Worm (Caenorhabditis elegans) whole organism, L4/young adult: ENCODE results near the gene col-156.

Experiments
- W03F9.2 ChIP-seq: fragments of 150-350 bp; optimal IDR thresholded peaks from 2 replicates; lab custom pipeline; 2014; ENCODE audit warnings: missing biosample characterization, missing genetic modification characterization
- dao-5 ChIP-seq: sonication (generic microtip); optimal IDR thresholded peaks from 2 replicates; lab custom pipeline; 2016; ENCODE audit warnings: missing genotype, missing genetic modification characterization, moderate library complexity, missing compliant biosample characterization
- him-1 ChIP-seq: sonication (generic microtip); optimal IDR thresholded peaks from 2 replicates; lab custom pipeline; 2016; ENCODE audit warnings: missing genotype, missing genetic modification reagents, missing genetic modification characterization, missing compliant biosample characterization

col-156 gene

DNA sequence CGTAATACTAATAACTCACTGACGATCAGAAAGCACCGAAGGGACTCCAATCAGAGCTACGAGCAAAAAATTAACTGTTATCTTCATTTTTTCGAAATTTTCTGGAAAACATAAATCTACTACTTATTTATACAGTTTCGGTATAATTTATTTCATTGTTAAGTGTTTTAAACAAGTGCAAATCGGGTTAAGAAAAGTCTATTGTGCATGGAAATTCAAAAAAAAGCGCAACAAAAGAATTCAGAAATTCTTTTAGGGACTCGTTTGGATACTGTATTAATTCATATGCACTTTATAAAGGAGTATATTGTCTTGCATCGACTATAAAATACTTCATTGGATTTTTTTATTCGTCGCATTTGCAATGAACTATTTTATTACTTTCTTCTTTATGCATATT, 22.1 kb upstream of the col-156 start, which contains the start of the genes nas-20 and nas-21:
nas-20 (minus strand) TSS at position 101 of the 400 bp plus-strand sequence.
nas-21 (plus strand) TSS at position 356 of the 400 bp plus-strand sequence.
- TF ChIP-seq W03F9.2 (tag; lab: Kevin White, UChicago) (no peak), him-1 (tag; lab: Kevin White, UChicago) (no peak), dao-5 (no peak)

DNA sequence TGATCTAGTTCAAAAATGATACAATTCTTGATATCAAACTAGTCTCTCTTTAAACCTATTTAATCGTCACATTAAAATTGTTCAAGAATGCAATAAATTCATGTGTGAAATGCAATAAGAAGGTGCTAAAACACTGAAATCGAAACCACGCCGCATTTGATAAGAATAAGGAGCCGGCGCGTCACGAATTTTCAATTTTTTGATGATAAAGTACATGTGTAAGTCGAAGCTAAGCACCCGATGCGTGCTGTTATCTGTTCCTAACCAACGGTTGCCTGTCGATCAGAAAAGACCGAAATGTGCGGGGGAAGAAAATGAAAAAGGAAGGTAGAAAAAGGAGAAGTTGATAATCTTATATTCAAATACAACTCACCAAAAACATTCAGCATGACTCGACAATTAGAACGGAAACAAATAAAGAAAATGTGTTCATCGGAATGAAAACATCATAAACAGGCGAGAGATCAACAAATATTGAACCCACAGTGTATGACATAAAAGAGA, 20.1 kb upstream of the col-156 start, which contains the start of gene aat-6:
aat-6 (minus strand) TSS at position 454 of the 504 bp plus-strand sequence.
- TF ChIP-seq him-1 (tag; lab: Kevin White, UChicago) (no peak), dao-5 (no peak), W03F9.2 (tag; lab: Kevin White, UChicago) (no peak)

DNA sequence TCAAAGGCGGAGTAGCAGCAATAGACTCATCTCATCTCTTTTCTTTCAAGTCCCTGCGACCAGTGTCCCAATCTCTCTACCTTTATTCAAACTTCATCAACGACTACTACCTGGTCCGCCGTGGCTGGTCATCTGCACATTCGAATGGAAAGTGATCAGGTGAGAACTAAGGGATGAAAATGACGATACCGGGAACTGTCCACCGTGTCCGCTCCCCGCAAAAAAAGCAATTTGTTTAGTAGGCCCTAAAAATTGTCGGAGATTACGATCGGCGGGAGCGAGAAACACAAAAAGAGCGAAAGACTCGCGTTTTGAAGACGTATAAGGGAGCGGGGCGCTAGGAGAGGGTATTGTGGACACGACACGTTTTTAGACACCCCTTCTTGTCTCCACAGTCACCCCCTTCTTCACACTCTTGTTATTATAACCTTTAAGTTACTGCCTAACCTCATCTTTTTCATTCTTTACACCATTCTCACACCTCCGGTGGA, 12.9 kb upstream of the col-156 start, which contains the start of gene zipt-16:
zipt-16 (plus strand) TSS at position 51 of the 491 bp plus-strand sequence.
- no peak for TF ChIP-seq W03F9.2 (tag; lab: Kevin White, UChicago)
- TF ChIP-seq dao-5, result no peak

DNA sequence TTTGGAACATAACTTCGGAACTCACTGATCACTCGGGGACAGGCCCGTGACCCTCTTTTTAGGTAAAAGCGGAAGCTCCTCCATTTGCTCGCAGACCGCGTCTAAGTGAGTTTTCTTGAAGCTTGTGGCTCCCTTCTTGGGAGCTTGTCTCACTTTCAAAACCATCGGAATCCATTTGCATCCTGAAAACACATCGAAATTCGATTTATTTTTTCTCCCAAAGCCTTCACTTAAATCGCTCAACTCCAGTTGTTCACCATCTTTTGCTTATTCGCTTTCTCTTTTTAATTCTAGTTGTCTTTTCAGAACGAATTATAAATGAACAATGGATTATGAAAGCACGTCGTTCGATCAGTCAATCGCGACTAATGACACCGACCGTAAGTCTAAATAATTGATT, 9.1 kb upstream of the col-156 start, which contains the start of gene T11F9.1:
T11F9.1 (plus strand) TSS at position 301 of the 400 bp plus-strand sequence.
- TF ChIP-seq W03F9.2 (tag; lab: Kevin White, UChicago), result no peak
- no peak for TF ChIP-seq dao-5
- no peak for TF ChIP-seq him-1 (tag; lab: Kevin White, UChicago)

DNA sequence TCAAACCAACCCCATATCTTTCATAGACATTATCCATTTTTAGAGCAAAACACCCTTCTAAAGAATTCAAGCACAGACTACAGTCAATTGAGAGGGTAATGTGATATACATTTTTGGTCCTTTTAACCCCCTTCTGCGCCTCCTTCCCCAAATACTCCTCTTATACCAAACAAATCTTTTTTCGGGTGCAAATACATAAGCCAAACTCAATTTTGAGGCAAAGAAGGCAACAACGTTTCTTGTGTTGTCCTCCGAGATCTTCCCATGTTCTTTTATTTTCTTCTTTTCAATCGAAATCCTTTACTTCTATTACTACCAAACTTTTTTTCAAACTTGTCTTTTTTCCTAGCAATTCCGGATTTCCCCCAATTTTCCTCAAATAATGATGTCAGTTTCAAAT, 4.8 kb upstream of the col-156 start:
- TF ChIP-seq W03F9.2 (tag; lab: Kevin White, UChicago), result no peak

DNA sequence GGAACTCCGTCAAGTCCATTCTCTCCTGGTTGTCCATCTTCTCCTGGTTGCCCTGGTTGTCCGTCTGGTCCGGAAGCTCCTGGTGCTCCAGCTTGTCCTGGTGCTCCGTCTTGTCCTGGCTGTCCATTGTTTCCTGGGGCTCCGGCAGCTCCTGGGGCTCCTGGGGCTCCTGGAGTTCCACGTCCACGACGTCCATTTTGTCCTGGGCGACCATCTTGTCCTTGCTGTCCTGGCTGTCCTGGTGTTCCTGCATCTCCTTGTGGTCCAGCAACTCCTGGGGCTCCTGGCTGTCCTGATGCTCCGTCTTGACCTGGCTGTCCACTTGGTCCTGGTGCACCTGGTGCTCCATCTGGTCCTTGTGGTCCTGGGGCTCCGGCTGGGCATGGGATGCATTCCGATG, 753 bp downstream of the col-156 start:
- no peak for TF ChIP-seq him-1 (tag; lab: Kevin White, UChicago)
- TF ChIP-seq W03F9.2 (tag; lab: Kevin White, UChicago), result no peak
- TF ChIP-seq dao-5, result no peak

DNA sequence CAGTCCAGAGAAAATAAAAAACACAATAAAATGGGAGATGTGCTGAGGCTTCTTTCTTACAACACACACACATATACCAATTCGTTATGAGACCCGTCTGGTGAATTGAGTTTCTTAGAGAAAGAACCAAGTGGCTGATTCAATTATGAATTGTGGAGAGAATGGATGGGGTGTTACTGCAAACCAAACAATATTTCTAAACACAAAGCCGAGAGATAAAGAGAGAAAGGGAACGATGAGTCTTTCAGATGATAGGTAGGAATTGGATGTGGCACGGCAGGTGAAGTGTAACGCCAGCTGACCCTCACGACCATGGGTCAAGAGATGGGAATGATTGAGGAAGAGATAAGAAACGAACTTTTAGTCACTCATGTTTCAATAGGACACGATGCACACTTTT, 3.9 kb downstream of the col-156 start, which contains the start of gene mig-17:
mig-17 (plus strand) TSS at position 389 of the 400 bp plus-strand sequence.
- TF ChIP-seq dao-5, result no peak
- no peak for TF ChIP-seq W03F9.2 (tag; lab: Kevin White, UChicago)
- TF ChIP-seq him-1 (tag; lab: Kevin White, UChicago), result no peak

DNA sequence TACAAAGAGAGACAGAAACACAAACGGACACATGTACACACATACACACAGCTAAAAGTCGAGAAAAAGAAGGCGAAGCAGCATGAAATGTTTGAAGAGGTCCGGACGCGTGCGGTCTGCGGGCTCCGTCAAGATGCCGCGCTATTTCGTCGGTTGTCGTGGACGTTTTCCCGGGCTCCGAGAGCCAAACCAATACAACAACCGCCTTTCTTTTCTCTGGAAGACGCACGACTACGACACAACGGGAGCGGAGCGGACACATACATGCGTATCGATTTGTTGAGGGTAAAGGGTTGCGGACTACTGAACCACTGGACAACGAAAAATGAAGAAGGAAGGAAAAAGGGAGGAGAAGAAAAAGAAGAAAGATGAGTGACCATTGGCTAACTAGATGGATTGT, 4.8 kb downstream of the col-156 start:
- TF ChIP-seq W03F9.2 (tag; lab: Kevin White, UChicago) (no peak), him-1 (tag; lab: Kevin White, UChicago) (peak; percentile 35), dao-5 (no peak)

DNA sequence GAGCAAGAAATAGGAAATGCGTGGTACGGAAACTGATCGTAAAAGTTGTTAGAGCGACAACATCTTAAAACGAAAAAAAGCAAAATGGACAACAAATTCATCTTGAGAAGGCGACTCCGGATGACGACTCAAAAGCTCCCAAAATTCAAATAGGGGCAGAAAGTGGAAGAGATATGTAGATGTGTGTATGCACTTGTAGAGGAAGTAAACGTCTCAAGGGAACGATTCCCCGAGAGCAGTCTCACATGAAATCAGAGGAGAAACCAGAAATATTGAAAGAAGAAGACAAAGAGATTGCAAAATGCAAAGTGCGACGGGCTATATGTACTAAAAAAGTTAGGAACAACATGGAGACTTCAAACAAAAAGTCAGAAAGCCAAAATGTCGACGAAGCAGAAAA, 6.7 kb downstream of the col-156 start, which contains the start of gene F57B7.2:
F57B7.2 (minus strand) TSS at position 101 of the 400 bp plus-strand sequence.
- TF ChIP-seq him-1 (tag; lab: Kevin White, UChicago), result no peak
- no peak for TF ChIP-seq W03F9.2 (tag; lab: Kevin White, UChicago)
- TF ChIP-seq dao-5, result no peak

DNA sequence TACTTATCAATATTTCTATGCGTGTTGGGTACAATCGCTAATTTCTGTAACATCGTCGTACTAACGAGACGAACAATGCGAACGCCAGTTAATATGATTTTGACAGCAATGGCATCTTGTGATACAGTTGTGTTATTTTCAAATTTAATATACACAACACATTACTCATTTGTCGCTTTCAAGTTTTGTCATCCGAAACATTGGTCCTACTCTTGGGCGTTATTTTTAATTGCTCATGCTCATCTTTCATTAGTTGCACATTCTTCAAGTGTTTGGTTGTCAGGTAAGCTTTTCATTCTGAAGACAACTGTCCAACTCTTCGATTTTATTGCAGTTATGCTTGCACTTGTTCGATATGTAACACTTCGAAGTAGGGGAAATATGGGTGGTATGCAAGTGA, 11.0 kb downstream of the col-156 start:
- TF ChIP-seq dao-5 (no peak), W03F9.2 (tag; lab: Kevin White, UChicago) (no peak)

DNA sequence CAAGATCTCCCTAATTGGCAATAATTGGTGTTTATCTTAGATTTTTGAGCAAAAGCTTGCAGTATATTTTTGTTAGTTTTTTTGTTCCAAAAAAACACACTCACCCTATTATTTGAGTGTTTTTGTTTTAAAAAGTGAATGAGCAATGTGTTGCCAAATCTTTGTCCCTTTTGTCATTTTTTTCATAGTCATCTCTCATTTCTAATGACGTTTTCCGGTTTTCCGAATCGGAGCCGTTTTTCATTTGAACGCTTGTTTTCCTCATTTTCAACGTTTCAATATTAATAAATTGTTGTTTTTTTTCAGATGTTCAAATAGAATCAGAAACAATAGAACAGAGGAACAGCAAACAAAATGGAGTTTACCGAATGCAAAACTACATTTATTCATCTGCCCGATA, 11.7 kb downstream of the col-156 start, which contains the start of gene dmsr-1:
dmsr-1 (plus strand) TSS at position 301 of the 400 bp plus-strand sequence.
- TF ChIP-seq dao-5, result no peak
- TF ChIP-seq W03F9.2 (tag; lab: Kevin White, UChicago), result no peak
- no peak for TF ChIP-seq him-1 (tag; lab: Kevin White, UChicago)

DNA sequence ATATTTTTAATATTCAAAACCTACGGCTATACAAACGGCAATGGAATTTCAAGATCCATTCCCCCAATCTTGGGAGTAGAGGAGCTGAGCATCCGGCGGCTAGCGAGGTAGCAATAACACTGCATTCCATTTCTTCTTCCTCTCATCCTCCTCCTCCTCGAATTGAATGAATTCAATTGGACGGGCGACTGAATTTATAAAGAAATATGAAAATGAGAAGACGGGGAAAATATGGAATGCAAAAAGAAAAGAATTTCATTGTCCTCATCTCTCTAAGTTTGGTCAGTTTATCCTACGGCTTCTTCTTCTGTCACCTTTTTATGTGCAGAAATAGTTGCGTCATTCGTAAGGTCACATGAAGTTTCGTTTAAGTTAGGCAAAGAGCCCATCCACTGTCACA, 13.8 kb downstream of the col-156 start:
- TF ChIP-seq W03F9.2 (tag; lab: Kevin White, UChicago), result no peak

DNA sequence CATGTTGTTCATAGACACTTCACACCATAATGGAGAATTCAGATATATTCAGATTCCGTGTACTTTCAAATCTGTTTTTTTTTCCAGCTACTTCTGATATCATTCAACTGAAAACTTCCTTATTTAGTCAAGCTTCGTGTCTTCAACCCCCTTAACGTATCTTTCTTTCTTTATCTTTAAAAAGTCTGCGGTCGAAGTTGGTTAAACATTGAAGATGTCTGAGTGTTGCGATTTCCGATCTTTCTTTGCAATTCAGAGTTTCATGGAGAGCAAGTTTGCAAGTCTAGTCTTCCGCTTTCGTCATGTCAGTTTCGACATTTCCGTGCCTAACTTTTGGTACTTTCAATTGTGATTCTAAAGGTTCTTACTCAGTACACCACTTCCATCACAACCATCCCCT, 14.9 kb downstream of the col-156 start:
- TF ChIP-seq him-1 (tag; lab: Kevin White, UChicago), result no peak

DNA sequence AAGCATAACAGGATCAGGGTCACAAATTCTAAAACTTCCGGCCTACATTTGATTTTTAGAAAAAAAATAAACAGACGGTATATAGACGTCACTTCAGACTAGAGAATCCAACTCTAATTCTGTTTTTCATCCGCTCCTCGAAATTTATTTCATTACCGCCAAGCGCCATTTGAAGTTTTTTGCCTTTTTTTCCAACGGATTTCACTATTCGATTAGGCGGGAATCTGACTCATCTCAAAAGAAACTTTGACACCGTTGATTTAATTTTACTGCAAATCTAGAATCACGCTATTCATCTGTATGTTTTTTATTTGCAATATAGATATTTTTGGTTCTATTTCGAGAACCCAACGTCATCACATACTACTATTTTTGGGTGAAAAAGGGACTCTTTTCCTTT, 19.3 kb downstream of the col-156 start:
- TF ChIP-seq W03F9.2 (tag; lab: Kevin White, UChicago) (no peak), him-1 (tag; lab: Kevin White, UChicago) (no peak), dao-5 (no peak)

DNA sequence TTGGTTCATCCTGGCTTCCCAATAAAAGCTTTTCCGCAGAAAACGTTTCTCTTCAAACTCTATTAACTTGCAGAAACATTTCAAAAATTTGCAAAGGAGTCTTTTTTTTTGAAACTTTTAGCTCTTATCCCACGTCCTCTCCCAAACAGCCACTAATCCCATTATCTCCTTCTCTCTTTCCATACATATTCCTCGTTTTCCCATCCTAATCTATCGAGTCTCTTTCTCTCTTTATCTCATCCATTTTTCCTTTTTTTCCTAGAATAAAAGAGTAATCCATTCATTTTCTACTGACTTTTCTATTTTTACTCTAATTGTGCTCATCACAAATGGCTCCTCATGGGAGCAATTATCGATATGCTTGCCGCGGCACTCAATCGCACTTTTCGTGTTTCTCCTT, 21.4 kb downstream of the col-156 start:
- TF ChIP-seq dao-5 (no peak), him-1 (tag; lab: Kevin White, UChicago) (no peak), W03F9.2 (tag; lab: Kevin White, UChicago) (no peak)
